Fruit fly (Drosophila melanogaster) whole organism: ENCODE measurements around the gene CG44002.

Source experiments
- Dll ChIP-seq: fragments of >200 bp; optimal IDR thresholded peaks from 2 replicates; lab custom pipeline; 2017
- EcR ChIP-seq, 2 experiments: fragments of >200 bp; optimal IDR thresholded peaks; 2 replicates each; lab custom pipeline; 2017; ENCODE audit warnings: missing biosample characterization in 2 of 2, missing genetic modification characterization in 2 of 2, missing genetic modification reagents in 2 of 2

dm6 chr2L:3121745-3122144 is 49.1 kb downstream of the CG44002 start:
- TF ChIP-seq Dll (lab: Kevin White, UChicago) (no peak), EcR (GFP tag; optimal IDR thresholded peaks at IDR 0.05; lab: Kevin White, UChicago) (no peak)
